Fruit fly (Drosophila melanogaster) whole organism, wandering third instar larva: ENCODE results near the gene sgl.

Source experiments
- Dif ChIP-seq: fragments of 200-275, 200-300 bp; sonication (Bioruptor generic); optimal IDR thresholded peaks from 2 replicates; lab custom pipeline; 2018; ENCODE audit warnings: missing biosample characterization, missing genetic modification characterization; ENCODE audit not compliant: partially characterized antibody
- Vsx2 ChIP-seq: fragments of 200-300, 225-300 bp; sonication (Bioruptor generic); optimal IDR thresholded peaks from 2 replicates; lab custom pipeline; 2018; ENCODE audit warnings: missing biosample characterization, missing genetic modification characterization; ENCODE audit not compliant: partially characterized antibody
- br ChIP-seq: fragments of 200-800 bp; sonication (Bioruptor generic); optimal IDR thresholded peaks from 2 replicates; lab custom pipeline; 2016; ENCODE audit warnings: missing biosample characterization, missing genetic modification characterization
- dmrt93B ChIP-seq: fragments of 200-800 bp; sonication (Bioruptor generic); optimal IDR thresholded peaks from 2 replicates; lab custom pipeline; 2018; ENCODE audit warnings: missing biosample characterization, mild to moderate bottlenecking, missing genetic modification characterization
- dsf ChIP-seq: sonication (Bioruptor generic); optimal IDR thresholded peaks from 2 replicates; lab custom pipeline; 2016; ENCODE audit warnings: missing biosample characterization, missing genetic modification characterization, borderline replicate concordance
- foxo ChIP-seq, 2 experiments: fragments of 200-800 bp; sonication (Bioruptor generic); optimal IDR thresholded peaks; 2 replicates in 1 of 2; 3 replicates in 1 of 2; lab custom pipeline; 2016 to 2017; ENCODE audit warnings: missing biosample characterization in 2 of 2, missing genetic modification characterization in 2 of 2
- h ChIP-seq: fragments of 200-800 bp; sonication (Bioruptor generic); optimal IDR thresholded peaks from 3 replicates; lab custom pipeline; 2016; ENCODE audit warnings: missing biosample characterization, mild to moderate bottlenecking, missing genetic modification characterization
- pan ChIP-seq: fragments of >200 bp; optimal IDR thresholded peaks from 2 replicates; lab custom pipeline; 2017

dm6 chr3L:6963792-6964487 is 618 bp downstream of the sgl start:
- TF ChIP-seq dmrt93B (GFP tag; lab: Kevin White, UChicago): no peak
- TF ChIP-seq foxo (GFP tag; optimal IDR thresholded peaks at IDR 0.05; lab: Kevin White, UChicago): peak in 1 of 2 experiments; percentile 24
- TF ChIP-seq dsf: no peak
- no peak for TF ChIP-seq Vsx2 (GFP tag; lab: Kevin White, UChicago)
- TF ChIP-seq Dif: no peak
- TF ChIP-seq h (GFP tag; lab: Kevin White, UChicago): no peak
- peak; percentile 22 for TF ChIP-seq br (GFP tag; lab: Kevin White, UChicago)
- TF ChIP-seq pan (lab: Kevin White, UChicago): no peak
